Worm (Caenorhabditis elegans) whole organism, midembryonic: Measurements from ENCODE around the gene ptpn-22.

ENCODE experiments used
- cog-1 ChIP-seq: sonication (generic microtip); optimal IDR thresholded peaks from 2 replicates; lab custom pipeline; 2016; ENCODE audit warnings: missing genetic modification characterization, missing compliant biosample characterization
- flt-1 ChIP-seq: fragments of 200-800 bp; sonication (Bioruptor generic); IDR thresholded peaks from 2 replicates; pipeline ENCODE4 v1.3.6; 2022; ENCODE audit warnings: missing genetic modification characterization, missing compliant biosample characterization
- tab-1 ChIP-seq: fragments of 200-800 bp; sonication (Bioruptor generic); IDR thresholded peaks from 2 replicates; pipeline ENCODE4 v1.3.6; 2022; ENCODE audit warnings: missing genetic modification characterization, missing compliant biosample characterization

DNA sequence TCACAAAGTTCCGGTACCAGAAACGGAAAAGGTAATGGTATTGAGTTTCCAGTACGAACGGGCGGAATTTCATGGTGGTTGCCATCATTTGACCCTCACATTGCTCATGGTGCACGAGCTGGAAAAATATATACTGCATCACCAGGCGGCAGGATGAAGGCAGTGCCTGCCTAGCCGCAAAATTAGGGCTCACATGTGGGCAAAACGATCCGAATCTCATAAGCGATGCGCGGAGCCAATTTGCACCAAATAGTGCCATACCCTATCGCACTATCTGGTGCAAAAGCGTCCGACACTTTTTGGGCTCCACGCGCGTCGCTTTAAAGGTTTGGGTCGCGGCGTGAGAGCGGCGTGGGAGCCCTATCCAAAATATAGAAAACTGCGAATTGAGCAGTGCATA lies 60.8 kb downstream of the ptpn-22 start:
- TF ChIP-seq cog-1 (tag; lab: Kevin White, UChicago) (no peak), tab-1 (GFP tag; lab: Robert Waterston, UW) (no peak), flt-1 (GFP tag; lab: Robert Waterston, UW) (no peak)
